Worm (Caenorhabditis elegans): ENCODE results near the gene lact-7.

DNA sequence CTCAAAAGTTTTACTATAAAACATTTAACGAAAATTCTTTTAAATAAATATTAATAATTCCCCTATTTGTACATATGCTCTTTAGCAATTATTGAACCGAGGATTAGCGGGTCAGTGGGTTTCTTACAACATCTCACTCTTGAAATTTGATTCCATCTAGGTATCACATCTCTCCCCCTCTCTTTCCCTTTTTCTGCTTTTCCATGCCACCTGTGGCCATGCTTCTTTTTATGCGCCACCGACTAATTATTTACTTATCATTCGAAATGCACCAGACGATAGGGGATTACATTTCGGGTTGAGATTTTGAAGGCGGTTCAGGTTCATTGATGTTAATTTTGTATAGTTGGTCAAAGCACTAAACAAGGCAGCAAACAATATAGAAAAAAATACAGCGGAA is 7.0 kb downstream of the lact-7 start:
- TF ChIP-seq ama-1 (optimal IDR thresholded peaks at IDR 0.05) (no peak), ets-7 (tag; optimal IDR thresholded peaks at IDR 0.05) (no peak), ceh-36 (tag; optimal IDR thresholded peaks at IDR 0.05) (no peak), hnd-1 (tag; optimal IDR thresholded peaks at IDR 0.05) (no peak), ceh-13 (GFP tag; optimal IDR thresholded peaks at IDR 0.05) (no peak), tra-4 (tag; optimal IDR thresholded peaks at IDR 0.05) (no peak), hmbx-1 (tag; optimal IDR thresholded peaks at IDR 0.05) (no peak), sea-1 (GFP tag; conservative IDR thresholded peaks at IDR 0.05) (no peak), flt-1 (GFP tag; IDR thresholded peaks at IDR 0.05) (no peak), scrt-1 (GFP tag; IDR thresholded peaks at IDR 0.05) (no peak), hmg-4 (GFP tag; optimal IDR thresholded peaks at IDR 0.05) (no peak), aly-1 (tag; optimal IDR thresholded peaks at IDR 0.05) (no peak), tbx-11 (GFP tag; IDR thresholded peaks at IDR 0.05) (no peak), pes-1 (GFP tag; IDR thresholded peaks at IDR 0.05) (no peak)

Measured in whole organism, early embryonic.